Worm (Caenorhabditis elegans): ENCODE results near the gene rnh-1.2.
"Not testable (repeated sequence)": the region's sequence is repeated elsewhere in the genome, so short reads cannot be mapped to it uniquely, and the experiment has no call there.

The rnh-1.2 gene

DNA sequence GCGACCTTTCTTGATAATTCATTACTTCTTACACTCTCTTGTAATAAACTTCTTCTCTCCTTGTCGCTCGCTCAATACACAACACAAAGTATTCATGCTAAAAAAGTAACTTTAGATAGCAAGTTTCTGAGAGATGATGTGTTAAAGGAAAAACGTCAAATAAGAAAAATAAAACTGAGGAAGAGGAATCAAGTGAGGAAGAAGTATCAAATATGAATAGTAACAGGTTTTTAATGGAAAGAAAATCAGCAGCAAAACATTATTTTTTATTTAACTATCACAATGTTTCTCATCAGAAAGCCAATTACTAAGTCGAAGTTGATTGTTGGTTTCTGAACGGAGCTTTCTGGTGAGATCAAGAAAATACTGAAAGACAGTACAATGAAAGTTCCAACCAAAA, 24.5 kb upstream of the rnh-1.2 start, which contains the start of gene chil-1:
TSS of gene chil-1 (minus strand) at position 101 of the 400 bp plus-strand sequence.
- TF ChIP-seq tbx-2 (tag; optimal IDR thresholded peaks at IDR 0.05); isw-1 (GFP tag; IDR thresholded peaks at IDR 0.05); nhr-12 (tag; optimal IDR thresholded peaks at IDR 0.05): not testable (repeated sequence)

DNA sequence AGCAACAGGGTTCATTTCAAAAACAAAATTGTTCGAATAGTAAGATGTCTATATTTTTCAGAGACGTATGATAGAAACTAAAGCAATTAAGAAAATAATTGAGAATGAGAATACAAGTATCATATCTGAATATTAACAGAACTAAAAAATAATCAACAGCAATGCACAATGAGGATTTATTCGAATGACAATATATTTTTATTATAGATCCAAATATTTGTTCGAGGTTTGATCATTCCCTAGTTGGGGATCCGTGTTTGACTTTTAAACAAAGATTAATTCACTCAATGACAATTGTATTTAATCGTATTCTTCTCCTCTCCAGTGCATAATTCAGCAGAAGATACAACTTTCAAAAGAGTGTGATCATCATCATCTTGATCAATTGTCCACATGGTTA, 20.3 kb upstream of the rnh-1.2 start, which contains the start of gene C08H9.18:
TSS of gene C08H9.18 (minus strand) at position 101 of the 400 bp plus-strand sequence.
- TF ChIP-seq mef-2 (tag; optimal IDR thresholded peaks at IDR 0.05): no peak
- TF ChIP-seq sox-4 (tag; optimal IDR thresholded peaks at IDR 0.05): no peak
- no peak for TF ChIP-seq grh-1 (GFP tag; IDR thresholded peaks at IDR 0.05)
- no peak for TF ChIP-seq tlp-1 (tag; optimal IDR thresholded peaks at IDR 0.05)
- TF ChIP-seq blmp-1 (tag; optimal IDR thresholded peaks at IDR 0.05): no peak
- TF ChIP-seq unc-30 (tag; optimal IDR thresholded peaks at IDR 0.05): no peak
- TF ChIP-seq sup-37 (GFP tag; optimal IDR thresholded peaks at IDR 0.05): no peak
- TF ChIP-seq jun-1 (tag; optimal IDR thresholded peaks at IDR 0.05): no peak
- no peak for TF ChIP-seq nhr-71 (tag; optimal IDR thresholded peaks at IDR 0.05)
- TF ChIP-seq C34B4.2 (tag; optimal IDR thresholded peaks at IDR 0.05): no peak
- no peak for TF ChIP-seq nhr-12 (tag; optimal IDR thresholded peaks at IDR 0.05)
- TF ChIP-seq F16B12.6 (tag; optimal IDR thresholded peaks at IDR 0.05): no peak
- TF ChIP-seq ets-5 (GFP tag; IDR thresholded peaks at IDR 0.05): no peak
- no peak for TF ChIP-seq nhr-19 (GFP tag; conservative IDR thresholded peaks at IDR 0.05)

DNA sequence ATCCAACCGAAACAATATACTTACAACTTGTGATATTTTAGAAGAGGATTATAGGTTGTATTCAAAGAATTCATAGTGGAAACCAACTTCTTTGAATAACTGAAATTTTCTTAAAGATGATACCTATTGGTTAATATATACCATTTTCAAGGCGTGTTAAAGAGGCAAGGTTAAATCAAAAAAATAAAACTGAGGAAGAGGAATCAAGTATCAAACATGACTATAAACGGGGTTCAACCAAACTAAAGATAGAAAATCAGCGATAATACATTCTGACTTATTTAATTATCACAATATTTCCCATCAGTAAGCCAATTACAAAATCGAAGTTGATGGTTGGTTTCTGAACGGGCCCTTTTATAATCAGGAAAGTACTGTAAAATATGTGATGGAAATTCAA, 19.6 kb upstream of the rnh-1.2 start, which contains the start of gene chil-3:
TSS of gene chil-3 (minus strand) at position 101 of the 400 bp plus-strand sequence.
- no peak for TF ChIP-seq zag-1 (tag; optimal IDR thresholded peaks at IDR 0.05)
- TF ChIP-seq mep-1 (tag; optimal IDR thresholded peaks at IDR 0.05): no peak
- TF ChIP-seq unc-62 (GFP tag; optimal IDR thresholded peaks at IDR 0.05): no peak
- no peak for TF ChIP-seq C34B4.2 (tag; optimal IDR thresholded peaks at IDR 0.05)

DNA sequence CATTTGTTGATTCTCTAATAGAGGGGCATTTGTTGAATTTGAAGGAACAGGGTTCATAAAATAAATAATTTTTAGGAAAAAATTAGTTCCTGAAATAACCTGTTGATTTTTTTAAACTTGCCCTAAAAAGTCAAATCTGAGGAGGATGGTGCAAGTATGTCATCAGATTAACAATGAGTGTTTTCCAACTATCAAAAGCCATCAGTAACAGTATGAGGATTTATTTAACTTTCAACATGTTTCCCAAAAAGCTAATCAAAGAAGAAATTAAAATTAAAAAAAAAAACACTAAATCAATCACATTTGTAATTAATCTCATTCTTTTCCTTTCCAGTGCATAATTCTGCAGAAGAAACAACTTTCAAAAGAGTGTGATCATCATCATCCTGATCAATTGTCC, 17.7 kb upstream of the rnh-1.2 start, which contains the start of gene chil-5:
TSS of gene chil-5 (minus strand) at position 101 of the 400 bp plus-strand sequence.
- no peak for TF ChIP-seq efl-1 (optimal IDR thresholded peaks at IDR 0.05)
- no peak for TF ChIP-seq efl-1 (GFP tag; optimal IDR thresholded peaks at IDR 0.05 in 1 of 2)
- TF ChIP-seq mef-2 (tag; optimal IDR thresholded peaks at IDR 0.05): no peak
- TF ChIP-seq irx-1 (tag; optimal IDR thresholded peaks at IDR 0.05): no peak
- no peak for TF ChIP-seq lin-35 (GFP tag; optimal IDR thresholded peaks at IDR 0.05)
- TF ChIP-seq ceh-88 (GFP tag; IDR thresholded peaks at IDR 0.05): no peak
- no peak for TF ChIP-seq pax-3 (tag; optimal IDR thresholded peaks at IDR 0.05)
- no peak for TF ChIP-seq tbx-2 (tag; optimal IDR thresholded peaks at IDR 0.05)
- TF ChIP-seq ztf-4 (tag; optimal IDR thresholded peaks at IDR 0.05): no peak
- TF ChIP-seq blmp-1 (tag; optimal IDR thresholded peaks at IDR 0.05): no peak
- TF ChIP-seq snpc-4 (tag; optimal IDR thresholded peaks at IDR 0.05): no peak
- TF ChIP-seq nhr-12 (tag; optimal IDR thresholded peaks at IDR 0.05): no peak
- no peak for TF ChIP-seq nhr-85 (tag)
- no peak for TF ChIP-seq lin-14 (GFP tag; optimal IDR thresholded peaks at IDR 0.05)
- no peak for TF ChIP-seq xbp-1 (tag; optimal IDR thresholded peaks at IDR 0.05)
- TF ChIP-seq hpl-2 (GFP tag; optimal IDR thresholded peaks at IDR 0.05): no peak

- TF ChIP-seq snpc-4 (tag; optimal IDR thresholded peaks at IDR 0.05): no peak
- TF ChIP-seq egl-27 (tag; optimal IDR thresholded peaks at IDR 0.05): no peak
- no peak for TF ChIP-seq dpl-1 (GFP tag; optimal IDR thresholded peaks at IDR 0.05)
- TF ChIP-seq nhr-47 (tag; optimal IDR thresholded peaks at IDR 0.05): no peak
- no peak for TF ChIP-seq C16A3.4 (tag; optimal IDR thresholded peaks at IDR 0.05)
- TF ChIP-seq hlh-17 (GFP tag; optimal IDR thresholded peaks at IDR 0.05; ENCODE audit: borderline replicate concordance): no peak
- no peak for TF ChIP-seq tbx-2 (tag; optimal IDR thresholded peaks at IDR 0.05)
- TF ChIP-seq zag-1 (tag; optimal IDR thresholded peaks at IDR 0.05): no peak
- no peak for TF ChIP-seq ces-1 (GFP tag; optimal IDR thresholded peaks at IDR 0.05)
Measured at ce11 chrII:9857791-9858190, 16.0 kb upstream of the rnh-1.2 start, which contains the start of gene chil-6. TSS of gene chil-6 (minus strand) at chrII:9857891.
